Fruit fly (Drosophila melanogaster): ENCODE results near the gene Mrgn1.

Gene Mrgn1

DNA sequence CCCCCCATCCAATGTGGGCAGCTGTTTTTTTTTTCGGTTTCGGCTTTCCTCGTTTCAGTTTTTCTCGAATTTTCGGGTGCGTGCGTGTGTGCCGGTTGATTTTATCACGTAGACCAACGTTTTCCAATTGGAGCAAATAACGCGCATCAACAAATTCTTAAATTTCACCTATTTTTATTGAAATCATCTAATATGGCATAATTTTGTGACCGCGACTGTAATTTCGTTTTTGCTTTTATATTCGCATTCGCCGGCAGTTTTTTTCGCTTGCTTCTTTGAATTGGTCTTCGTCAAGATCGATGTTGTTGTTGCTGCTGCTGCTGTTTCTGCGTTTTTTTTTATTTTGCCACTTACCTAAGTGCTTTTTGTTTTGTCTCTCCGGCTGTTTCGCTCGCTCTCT lies 32.7 kb upstream of the Mrgn1 start (continued):
- peak; percentile 46 for TF ChIP-seq sage (GFP tag; optimal IDR thresholded peaks at IDR 0.05)

DNA sequence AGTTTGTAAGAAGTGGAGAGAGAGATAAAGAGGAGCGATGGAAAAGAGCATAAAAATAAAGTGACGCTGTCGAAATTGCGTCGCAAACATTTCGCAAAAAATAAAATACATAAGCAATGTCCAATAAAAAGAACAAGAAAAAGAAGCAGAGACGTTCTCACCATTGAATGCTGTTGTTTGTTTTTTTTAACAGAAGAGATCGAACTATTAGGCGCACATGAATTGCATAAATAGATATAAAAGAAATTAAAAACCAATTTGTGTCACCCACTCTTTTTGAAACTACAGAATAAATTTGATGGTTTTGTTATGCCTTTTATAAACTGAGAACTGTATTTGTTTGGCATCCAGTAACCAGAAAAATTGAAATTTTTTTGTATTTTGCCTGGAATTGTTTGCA lies 32.0 kb upstream of the Mrgn1 start:
- TF ChIP-seq OdsH (GFP tag; optimal IDR thresholded peaks at IDR 0.05), result no peak
- no peak for TF ChIP-seq Hr83 (GFP tag; optimal IDR thresholded peaks at IDR 0.05; ENCODE audit: poor library complexity, severe bottlenecking)
- TF ChIP-seq lola (GFP tag; optimal IDR thresholded peaks at IDR 0.05), result no peak
- no peak for TF ChIP-seq h (GFP tag; optimal IDR thresholded peaks at IDR 0.05)
- no peak for TF ChIP-seq woc (GFP tag; optimal IDR thresholded peaks at IDR 0.05)
- no peak for TF ChIP-seq fru (GFP tag; optimal IDR thresholded peaks at IDR 0.05)
- no peak for TF ChIP-seq Hr78 (GFP tag; optimal IDR thresholded peaks at IDR 0.05)
- TF ChIP-seq Dfd (GFP tag; optimal IDR thresholded peaks at IDR 0.05), result no peak
- TF ChIP-seq br (GFP tag; optimal IDR thresholded peaks at IDR 0.05), result no peak
- TF ChIP-seq tai (GFP tag; optimal IDR thresholded peaks at IDR 0.05), result no peak
- no peak for TF ChIP-seq Mio (GFP tag; optimal IDR thresholded peaks at IDR 0.05)

DNA sequence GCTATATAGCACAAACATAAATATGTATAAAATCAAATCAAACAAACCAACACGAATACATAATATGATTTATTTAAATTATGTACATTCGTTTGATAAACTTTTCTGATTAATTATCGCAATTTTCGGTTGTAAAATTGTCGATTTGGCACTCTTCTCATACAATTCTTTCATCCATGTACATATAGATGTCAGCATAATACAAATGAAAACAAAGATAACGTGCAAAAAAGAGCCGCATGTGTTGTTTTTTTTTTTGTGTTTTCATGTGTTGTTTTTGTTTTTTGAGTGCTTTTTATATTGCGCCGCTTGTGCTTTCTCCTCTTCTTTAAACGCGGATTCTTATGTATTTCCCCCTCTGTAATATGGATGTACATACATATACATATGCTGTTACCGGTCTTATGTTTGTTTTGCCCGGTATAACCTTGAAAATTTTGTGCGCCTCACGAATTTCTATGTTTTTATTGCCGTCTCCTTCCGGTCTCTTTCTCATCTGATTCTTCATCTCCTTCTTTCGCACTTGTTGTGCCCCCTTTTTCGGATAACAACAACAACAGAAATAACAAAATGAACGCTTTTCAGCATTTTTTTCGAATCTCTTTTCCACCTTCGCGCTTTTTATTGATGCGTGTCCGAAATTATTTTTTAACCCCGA lies 31.5 kb upstream of the Mrgn1 start:
- TF ChIP-seq Sp1 (GFP tag; optimal IDR thresholded peaks at IDR 0.05) (no peak), CrebA (GFP tag; optimal IDR thresholded peaks at IDR 0.05; ENCODE audit: borderline replicate concordance) (peak; percentile 29), ey (GFP tag; optimal IDR thresholded peaks at IDR 0.05) (no peak), Rel (GFP tag; optimal IDR thresholded peaks at IDR 0.05) (no peak), Rel (tag; optimal IDR thresholded peaks at IDR 0.05) (peak; percentile 78), jim (GFP tag; optimal IDR thresholded peaks at IDR 0.05) (no peak), psq (GFP tag; optimal IDR thresholded peaks at IDR 0.05) (peak; percentile 94)

DNA sequence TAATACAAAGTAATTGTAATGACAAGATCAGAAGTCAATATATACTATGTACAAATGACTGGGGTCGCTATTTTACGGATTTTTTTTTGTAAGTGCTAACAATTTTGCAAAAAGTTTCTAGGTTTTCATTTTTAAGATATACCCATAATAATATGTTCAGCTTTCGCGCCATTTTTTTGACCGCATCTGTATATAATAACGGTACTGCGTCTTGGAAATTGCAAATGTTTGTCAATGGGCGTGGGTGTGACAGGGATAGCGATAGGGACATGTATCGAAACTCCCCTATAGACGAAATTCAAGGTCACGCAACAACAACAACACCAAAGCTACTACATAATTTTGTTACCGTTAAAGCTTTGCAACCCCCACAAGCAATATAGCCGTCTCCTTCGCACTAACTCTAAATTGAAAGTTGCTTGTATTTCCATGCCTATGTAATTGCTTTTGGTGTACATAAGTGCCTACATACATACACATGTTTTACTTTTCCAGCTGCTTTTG lies 30.8 kb upstream of the Mrgn1 start:
- TF ChIP-seq dl (GFP tag; optimal IDR thresholded peaks at IDR 0.05; ENCODE audit: insufficient read depth in 1 of 2, partially characterized antibody in 2 of 2), result no peak
- no peak for TF ChIP-seq Sp1 (GFP tag; optimal IDR thresholded peaks at IDR 0.05)
- no peak for TF ChIP-seq Vsx2 (GFP tag; optimal IDR thresholded peaks at IDR 0.05; ENCODE audit: partially characterized antibody)
- no peak for TF ChIP-seq sage (GFP tag; optimal IDR thresholded peaks at IDR 0.05)
- no peak for TF ChIP-seq CrebA (GFP tag; optimal IDR thresholded peaks at IDR 0.05; ENCODE audit: borderline replicate concordance)
- TF ChIP-seq CG9705 (GFP tag; optimal IDR thresholded peaks at IDR 0.05), result no peak
- TF ChIP-seq br (GFP tag; optimal IDR thresholded peaks at IDR 0.05), result no peak

DNA sequence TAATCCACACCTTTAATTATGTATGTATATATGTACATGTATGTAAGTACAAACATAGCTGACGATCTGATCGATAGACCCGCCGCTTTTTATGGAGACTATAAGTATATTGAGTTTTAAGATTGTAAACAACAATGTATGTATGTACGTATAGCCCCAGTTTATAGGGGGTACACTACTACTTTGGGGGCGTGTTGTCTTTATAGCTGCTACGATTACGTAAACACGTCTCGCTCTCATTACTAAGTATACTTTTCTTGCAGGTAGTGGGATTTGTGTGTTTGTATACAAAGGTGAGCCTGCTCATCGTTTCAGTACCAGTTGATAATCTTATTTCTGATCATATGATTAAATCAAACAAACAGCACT lies 28.1 kb upstream of the Mrgn1 start:
- TF ChIP-seq Jra (GFP tag; optimal IDR thresholded peaks at IDR 0.05), result no peak
- no peak for TF ChIP-seq brk (GFP tag; optimal IDR thresholded peaks at IDR 0.05)
- no peak for TF ChIP-seq jim (GFP tag; optimal IDR thresholded peaks at IDR 0.05)
- TF ChIP-seq dsf (GFP tag; optimal IDR thresholded peaks at IDR 0.05; ENCODE audit: borderline replicate concordance), result no peak
- TF ChIP-seq CG9705 (GFP tag; optimal IDR thresholded peaks at IDR 0.05), result no peak
- no peak for TF ChIP-seq br (GFP tag; optimal IDR thresholded peaks at IDR 0.05)

DNA sequence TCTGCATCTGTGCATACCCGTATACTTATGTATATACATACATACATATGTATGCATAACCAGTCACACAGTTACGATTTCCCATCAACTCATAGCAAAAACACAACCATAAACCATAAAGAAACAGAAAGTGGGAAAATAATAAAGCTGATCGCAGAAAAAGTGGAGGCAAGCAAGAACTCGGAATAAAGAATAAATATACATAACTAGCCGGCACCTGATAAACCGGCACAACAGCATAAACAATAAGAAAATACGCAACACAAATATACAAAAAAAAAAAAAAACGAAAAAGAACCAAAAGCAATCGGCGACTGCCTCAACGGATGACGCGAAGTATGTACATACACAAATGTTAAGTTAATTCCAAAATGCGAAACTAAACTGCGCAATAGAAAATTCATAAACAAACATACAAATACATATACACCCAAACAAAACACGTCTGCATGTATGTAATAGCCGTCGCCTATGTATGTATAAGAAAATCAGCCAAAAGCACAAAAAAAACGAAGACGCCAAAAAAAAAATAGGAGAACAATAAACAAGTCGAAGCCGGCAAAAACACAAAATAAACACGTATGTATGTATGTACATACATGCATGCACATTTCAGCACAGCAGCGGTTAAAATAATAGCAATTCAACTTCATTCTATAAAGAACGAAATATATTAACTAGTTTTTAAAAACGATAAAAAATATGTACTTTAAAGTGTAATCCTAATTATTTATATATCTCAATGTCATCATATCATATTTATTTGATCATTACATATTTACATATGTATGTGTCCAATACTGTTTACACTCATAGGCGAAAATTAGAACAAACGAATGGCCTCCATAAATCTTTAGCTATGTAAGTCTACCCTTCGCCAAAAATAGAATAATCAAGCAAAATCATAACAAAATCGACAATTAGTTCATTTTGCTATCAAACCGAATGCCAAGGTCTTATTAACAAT lies 27.4 kb upstream of the Mrgn1 start:
- TF ChIP-seq Sp1 (GFP tag; optimal IDR thresholded peaks at IDR 0.05) (peak; percentile 51), OdsH (GFP tag; optimal IDR thresholded peaks at IDR 0.05) (peak; percentile 39), HLH106 (tag; optimal IDR thresholded peaks at IDR 0.05) (peak; percentile 38), h (GFP tag; optimal IDR thresholded peaks at IDR 0.05) (peak; percentile 25), dmrt93B (GFP tag; optimal IDR thresholded peaks at IDR 0.05) (peak; percentile 16), brk (GFP tag; optimal IDR thresholded peaks at IDR 0.05) (no peak), br (GFP tag; optimal IDR thresholded peaks at IDR 0.05) (peak; percentile 1), foxo (GFP tag; optimal IDR thresholded peaks at IDR 0.05) (peak in 1 of 2 experiments; percentile 49), ey (GFP tag; optimal IDR thresholded peaks at IDR 0.05) (peak; percentile 42), usp (GFP tag; optimal IDR thresholded peaks at IDR 0.05) (no peak), Jra (GFP tag; optimal IDR thresholded peaks at IDR 0.05) (no peak), N (GFP tag; optimal IDR thresholded peaks at IDR 0.05) (no peak), sv (GFP tag; optimal IDR thresholded peaks at IDR 0.05) (peak; percentile 60), rgr (GFP tag; optimal IDR thresholded peaks at IDR 0.05) (peak; percentile 41), lola (GFP tag; optimal IDR thresholded peaks at IDR 0.05) (no peak), Hr83 (GFP tag; optimal IDR thresholded peaks at IDR 0.05; ENCODE audit: poor library complexity, severe bottlenecking) (no peak), Myc (optimal IDR thresholded peaks at IDR 0.05) (no peak), woc (GFP tag; optimal IDR thresholded peaks at IDR 0.05) (peak; percentile 14), Dif (GFP tag; optimal IDR thresholded peaks at IDR 0.05; ENCODE audit: partially characterized antibody) (no peak), Abd-B (GFP tag; optimal IDR thresholded peaks at IDR 0.05) (no peak), pan (optimal IDR thresholded peaks at IDR 0.05) (no peak), fru (GFP tag; optimal IDR thresholded peaks at IDR 0.05) (peak; percentile 53), Dfd (GFP tag; optimal IDR thresholded peaks at IDR 0.05) (no peak), psq (GFP tag; optimal IDR thresholded peaks at IDR 0.05) (peak; percentile 58)

All from whole organism, wandering third instar larva.